Worm (Caenorhabditis elegans) whole organism, L4/young adult: ENCODE results near the gene unc-76.

Experiments
- W03F9.2 ChIP-seq: fragments of 150-350 bp; optimal IDR thresholded peaks from 2 replicates; lab custom pipeline; 2014; ENCODE audit warnings: missing biosample characterization, missing genetic modification characterization
- dao-5 ChIP-seq: sonication (generic microtip); optimal IDR thresholded peaks from 2 replicates; lab custom pipeline; 2016; ENCODE audit warnings: missing genotype, missing genetic modification characterization, moderate library complexity, missing compliant biosample characterization
- him-1 ChIP-seq: sonication (generic microtip); optimal IDR thresholded peaks from 2 replicates; lab custom pipeline; 2016; ENCODE audit warnings: missing genotype, missing genetic modification reagents, missing genetic modification characterization, missing compliant biosample characterization

DNA sequence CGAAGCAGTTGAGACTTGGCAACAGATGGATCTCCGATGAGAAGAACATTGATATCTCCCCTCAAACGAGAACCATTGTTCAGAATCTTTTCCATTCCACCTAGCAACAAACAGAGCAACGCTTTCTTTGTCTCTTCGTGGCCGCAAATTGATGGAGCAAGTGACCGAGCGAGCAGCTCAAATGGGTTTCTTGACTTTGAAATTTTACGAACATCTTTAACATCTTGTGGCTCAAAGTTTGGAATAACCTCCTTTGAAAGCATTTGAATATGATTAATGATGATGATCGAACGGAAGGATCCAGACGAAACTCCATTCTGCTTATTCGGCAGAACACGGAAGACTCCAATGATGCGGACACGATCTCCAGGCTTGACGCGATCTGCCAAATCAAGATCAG is 13.1 kb upstream of the unc-76 start:
- TF ChIP-seq him-1 (tag; lab: Kevin White, UChicago) (no peak), W03F9.2 (no peak), dao-5 (no peak)
